Fruit fly (Drosophila melanogaster) whole organism, embryonic: Measurements from ENCODE around the gene CG6225.

ENCODE experiments used
- Abd-B ChIP-seq: fragments of 200-800 bp; sonication (Bioruptor generic); optimal IDR thresholded peaks from 2 replicates; lab custom pipeline; 2018; ENCODE audit warnings: missing biosample characterization, mild to moderate bottlenecking, missing genetic modification characterization, moderate library complexity
- Bgb ChIP-seq: fragments of 200-800 bp; sonication (Bioruptor generic); IDR thresholded peaks from 2 replicates; pipeline ENCODE4 v1.3.6; 2022; ENCODE audit warnings: missing biosample characterization, missing genetic modification characterization; ENCODE audit not compliant: partially characterized antibody
- CG11093 ChIP-seq: fragments of 200-800 bp; sonication (Bioruptor generic); IDR thresholded peaks from 3 replicates; pipeline ENCODE4 v1.3.6; 2022; ENCODE audit warnings: missing biosample characterization, missing genetic modification characterization
- CG11504 ChIP-seq: fragments of 200-800 bp; sonication (Bioruptor generic); optimal IDR thresholded peaks from 3 replicates; lab custom pipeline; 2019; ENCODE audit warnings: missing biosample characterization, mild to moderate bottlenecking, missing genetic modification characterization, moderate library complexity
- CG14710 ChIP-seq: fragments of 200-800 bp; sonication (Bioruptor generic); optimal IDR thresholded peaks from 3 replicates; lab custom pipeline; 2019; ENCODE audit warnings: missing biosample characterization, mild to moderate bottlenecking, missing genetic modification characterization, moderate library complexity
- CG16779 ChIP-seq: fragments of 200-800 bp; sonication (Bioruptor generic); IDR thresholded peaks from 2 replicates; pipeline ENCODE4 v1.3.6; 2022; ENCODE audit warnings: missing biosample characterization, missing genetic modification characterization
- CG16813 ChIP-seq: fragments of 200-800 bp; sonication (Bioruptor generic); IDR thresholded peaks from 3 replicates; pipeline ENCODE4 v1.3.6; 2022; ENCODE audit warnings: missing biosample characterization, missing genetic modification characterization; ENCODE audit not compliant: partially characterized antibody
- CG17359 ChIP-seq: fragments of 200-800 bp; sonication (Bioruptor generic); optimal IDR thresholded peaks from 3 replicates; lab custom pipeline; 2018; ENCODE audit warnings: missing biosample characterization, mild to moderate bottlenecking, missing genetic modification characterization, moderate library complexity
- CG17802 ChIP-seq: fragments of 200-800 bp; sonication (Bioruptor generic); optimal IDR thresholded peaks from 2 replicates; lab custom pipeline; 2018; ENCODE audit warnings: missing biosample characterization, mild to moderate bottlenecking, missing genetic modification characterization, moderate library complexity
- CG2116 ChIP-seq: fragments of 200-800 bp; sonication (Bioruptor generic); optimal IDR thresholded peaks from 3 replicates; lab custom pipeline; 2018; ENCODE audit warnings: missing biosample characterization, mild to moderate bottlenecking, missing genetic modification characterization
- CG2712 ChIP-seq: fragments of 200-800 bp; optimal IDR thresholded peaks from 3 replicates; lab custom pipeline; 2019; ENCODE audit warnings: missing biosample characterization, mild to moderate bottlenecking, missing genetic modification characterization, moderate library complexity
- CG3065 ChIP-seq: fragments of 200-800 bp; sonication (Bioruptor generic); optimal IDR thresholded peaks from 2 replicates; lab custom pipeline; 2016; ENCODE audit warnings: missing biosample characterization, missing genetic modification characterization
- CG32532 ChIP-seq: fragments of 200-800 bp; sonication (Bioruptor generic); IDR thresholded peaks from 2 replicates; pipeline ENCODE4 v1.3.6; 2022; ENCODE audit warnings: missing biosample characterization, missing genetic modification characterization
- CG3407 ChIP-seq: fragments of 200-800 bp; sonication (Bioruptor generic); optimal IDR thresholded peaks from 2 replicates; lab custom pipeline; 2018; ENCODE audit warnings: missing biosample characterization, mild to moderate bottlenecking, missing genetic modification characterization
- CG3847 ChIP-seq: fragments of 200-800 bp; sonication (Bioruptor generic); IDR thresholded peaks from 2 replicates; pipeline ENCODE4 v1.3.6; 2022; ENCODE audit warnings: missing biosample characterization, missing genetic modification characterization
- CG42726 ChIP-seq: fragments of 200-800 bp; sonication (Bioruptor generic); IDR thresholded peaks from 2 replicates; pipeline ENCODE4 v1.3.6; 2022; ENCODE audit warnings: missing biosample characterization, missing genetic modification characterization; ENCODE audit not compliant: partially characterized antibody
- CG6254 ChIP-seq: fragments of 200-800 bp; sonication (Bioruptor generic); optimal IDR thresholded peaks from 3 replicates; lab custom pipeline; 2017; ENCODE audit warnings: mild to moderate bottlenecking, missing biosample characterization, missing genetic modification reagents, missing genetic modification characterization
- CG9437 ChIP-seq: fragments of 200-800 bp; sonication (Bioruptor generic); optimal IDR thresholded peaks from 2 replicates; lab custom pipeline; 2018; ENCODE audit warnings: missing biosample characterization, mild to moderate bottlenecking, missing genetic modification characterization
- CG9609 ChIP-seq: fragments of 200-800 bp; sonication (Bioruptor generic); optimal IDR thresholded peaks from 3 replicates; lab custom pipeline; 2016; ENCODE audit warnings: missing biosample characterization, missing genetic modification characterization
- Dek ChIP-seq: fragments of 200-800 bp; sonication (Bioruptor generic); optimal IDR thresholded peaks from 3 replicates; lab custom pipeline; 2019; ENCODE audit warnings: missing biosample characterization, mild to moderate bottlenecking, missing genetic modification characterization, moderate library complexity
- Dp ChIP-seq: fragments of 200-800 bp; sonication (Bioruptor generic); optimal IDR thresholded peaks from 2 replicates; lab custom pipeline; 2018; ENCODE audit warnings: missing biosample characterization, mild to moderate bottlenecking, missing genetic modification characterization, moderate library complexity
- HmgD ChIP-seq: fragments of 200-800 bp; sonication (Bioruptor generic); optimal IDR thresholded peaks from 3 replicates; lab custom pipeline; 2016; ENCODE audit warnings: missing biosample characterization, missing genetic modification characterization
- Hmr ChIP-seq: fragments of 200-800 bp; sonication (Bioruptor generic); optimal IDR thresholded peaks from 3 replicates; lab custom pipeline; 2017; ENCODE audit warnings: mild to moderate bottlenecking, missing biosample characterization, missing genetic modification reagents, missing genetic modification characterization
- Lhr ChIP-seq: fragments of 200-800 bp; sonication (Bioruptor generic); optimal IDR thresholded peaks from 3 replicates; lab custom pipeline; 2017; ENCODE audit warnings: mild to moderate bottlenecking, missing biosample characterization, missing genetic modification reagents, missing genetic modification characterization
- MESR4 ChIP-seq: fragments of 200-800 bp; sonication (Bioruptor generic); optimal IDR thresholded peaks from 2 replicates; lab custom pipeline; 2018; ENCODE audit warnings: missing biosample characterization, mild to moderate bottlenecking, missing genetic modification characterization, moderate library complexity
- Med ChIP-seq: fragments of 200-800 bp; sonication (Bioruptor generic); peaks from one replicate; lab custom pipeline; 2016; ENCODE audit warnings: missing biosample characterization, missing genetic modification characterization, mild to moderate bottlenecking, inconsistent platforms, moderate library complexity
- Opbp ChIP-seq: fragments of 200-800 bp; sonication (Bioruptor generic); IDR thresholded peaks from 3 replicates; pipeline ENCODE4 v1.3.6; 2022; ENCODE audit warnings: missing biosample characterization, missing genetic modification characterization; ENCODE audit not compliant: partially characterized antibody
- PHDP ChIP-seq: fragments of 200-800 bp; sonication (Bioruptor generic); optimal IDR thresholded peaks from 3 replicates; lab custom pipeline; 2018; ENCODE audit warnings: missing biosample characterization, mild to moderate bottlenecking, missing genetic modification characterization, moderate library complexity
- Pdp1 ChIP-seq, 2 experiments: fragments of 200-800 bp; sonication (Bioruptor generic); optimal IDR thresholded peaks; 3 replicates each; lab custom pipeline; 2016; ENCODE audit warnings: missing biosample characterization in 2 of 2, missing genetic modification characterization in 2 of 2, mild to moderate bottlenecking in 1 of 2, moderate library complexity in 1 of 2
- TFAM ChIP-seq: fragments of 200-800 bp; sonication (Bioruptor generic); optimal IDR thresholded peaks from 2 replicates; lab custom pipeline; 2017; ENCODE audit warnings: missing biosample characterization, missing genetic modification characterization, inconsistent platforms
- amos ChIP-seq: fragments of 200-800 bp; sonication (Bioruptor generic); IDR thresholded peaks from 2 replicates; pipeline ENCODE4 v1.3.6; 2022; ENCODE audit warnings: missing biosample characterization, missing genetic modification characterization; ENCODE audit not compliant: partially characterized antibody
- ato ChIP-seq: fragments of 200-800 bp; sonication (Bioruptor generic); IDR thresholded peaks from 2 replicates; pipeline ENCODE4 v1.3.6; 2022; ENCODE audit warnings: missing biosample characterization, missing genetic modification characterization; ENCODE audit not compliant: partially characterized antibody
- bbx ChIP-seq: fragments of 200-800 bp; sonication (Bioruptor generic); IDR thresholded peaks from 2 replicates; pipeline ENCODE4 v1.3.6; 2022; ENCODE audit warnings: missing biosample characterization, missing genetic modification characterization; ENCODE audit not compliant: partially characterized antibody
- cad ChIP-seq: fragments of >200 bp; optimal IDR thresholded peaks from 2 replicates; lab custom pipeline; 2017; ENCODE audit warnings: missing biosample characterization, missing genetic modification characterization
- caup ChIP-seq: fragments of 200-800 bp; sonication (Bioruptor generic); optimal IDR thresholded peaks from 3 replicates; lab custom pipeline; 2017; ENCODE audit warnings: missing biosample characterization, mild to moderate bottlenecking, missing genetic modification characterization, moderate library complexity; ENCODE audit not compliant: severe bottlenecking
- en ChIP-seq: fragments of 200-800 bp; sonication (Bioruptor generic); optimal IDR thresholded peaks from 2 replicates; lab custom pipeline; 2016; ENCODE audit warnings: missing biosample characterization, missing genetic modification characterization
- insv ChIP-seq, 2 experiments: fragments of 200-800 bp; sonication (Bioruptor generic); optimal IDR thresholded peaks; 3 replicates each; lab custom pipeline; 2016 to 2018; ENCODE audit warnings: missing biosample characterization in 2 of 2, missing genetic modification characterization in 2 of 2
- ken ChIP-seq: fragments of 200-800 bp; sonication (Bioruptor generic); IDR thresholded peaks from 3 replicates; pipeline ENCODE4 v1.3.6; 2022; ENCODE audit warnings: missing biosample characterization, missing genetic modification characterization
- knrl ChIP-seq: fragments of 200-800 bp; sonication (Bioruptor generic); IDR thresholded peaks from 3 replicates; pipeline ENCODE4 v1.3.6; 2022; ENCODE audit warnings: missing biosample characterization, missing genetic modification characterization; ENCODE audit not compliant: partially characterized antibody
- lov ChIP-seq, 2 experiments: fragments of 200-800 bp in 1 of 2; fragments of >200 bp in 1 of 2; sonication (Bioruptor generic) in 1 of 2; IDR thresholded peaks in 1 of 2; optimal IDR thresholded peaks in 1 of 2; 2 replicates in 1 of 2; 3 replicates in 1 of 2; pipeline versions ENCODE4 v1.3.6 to Lab custom; 2017 to 2022; ENCODE audit warnings: missing biosample characterization in 1 of 2, missing genetic modification characterization in 1 of 2
- org-1 ChIP-seq: fragments of 200-800 bp; sonication (Bioruptor generic); optimal IDR thresholded peaks from 2 replicates; lab custom pipeline; 2017; ENCODE audit warnings: missing biosample characterization, missing genetic modification characterization
- pita ChIP-seq: fragments of 200-800 bp; sonication (Bioruptor generic); optimal IDR thresholded peaks from 2 replicates; lab custom pipeline; 2017; ENCODE audit warnings: missing biosample characterization, mild to moderate bottlenecking, missing genetic modification characterization
- sd ChIP-seq: fragments of 200-800 bp; sonication (Bioruptor generic); optimal IDR thresholded peaks from 3 replicates; lab custom pipeline; 2018; ENCODE audit warnings: missing biosample characterization, mild to moderate bottlenecking, missing genetic modification characterization, moderate library complexity
- sr ChIP-seq: fragments of 200-800 bp; sonication (Bioruptor generic); IDR thresholded peaks from 3 replicates; pipeline ENCODE4 v1.3.6; 2022; ENCODE audit warnings: missing biosample characterization, missing genetic modification characterization
- stwl ChIP-seq: fragments of 200-800 bp; sonication (Bioruptor generic); optimal IDR thresholded peaks from 3 replicates; lab custom pipeline; 2018; ENCODE audit warnings: missing biosample characterization, mild to moderate bottlenecking, missing genetic modification characterization, moderate library complexity
- trem ChIP-seq: fragments of 200-800 bp; optimal IDR thresholded peaks from 3 replicates; lab custom pipeline; 2019; ENCODE audit warnings: missing biosample characterization, mild to moderate bottlenecking, missing genetic modification characterization, moderate library complexity
- vnd ChIP-seq: fragments of 200-800 bp; sonication (Bioruptor generic); IDR thresholded peaks from 3 replicates; pipeline ENCODE4 v1.3.6; 2022; ENCODE audit warnings: missing biosample characterization, missing genetic modification characterization; ENCODE audit not compliant: partially characterized antibody
- zen ChIP-seq: fragments of 200-800 bp; sonication (Bioruptor generic); optimal IDR thresholded peaks from 3 replicates; lab custom pipeline; 2018; ENCODE audit warnings: missing biosample characterization, mild to moderate bottlenecking, missing genetic modification characterization, moderate library complexity

Gene CG6225

DNA sequence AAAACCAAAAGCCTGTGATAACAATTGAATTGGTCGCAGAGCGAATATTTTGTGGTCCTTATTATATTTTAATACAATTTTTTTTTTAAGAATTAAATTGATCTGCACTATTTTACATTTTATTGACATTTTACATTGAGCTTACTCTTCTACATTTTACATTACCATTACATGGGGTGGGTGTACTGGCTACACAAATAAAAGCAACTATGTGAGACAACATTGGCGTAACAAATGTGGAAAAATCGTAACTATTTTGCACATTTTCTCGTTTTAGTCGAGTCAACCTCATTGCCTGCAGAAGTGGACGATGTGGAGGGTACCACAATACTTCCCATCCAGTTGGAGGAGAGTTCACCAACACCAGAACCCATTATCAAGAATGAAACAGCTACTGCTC is 3.8 kb upstream of the CG6225 start:
- peak; percentile 1 for TF ChIP-seq CG11504
- TF ChIP-seq bbx (GFP tag; lab: Robert Waterston, UW): 0 out of 2 replicates have a peak, but pooled peaks have one; percentile 10
- TF ChIP-seq CG2116: peak; percentile 11
- TF ChIP-seq MESR4 (GFP tag; lab: Kevin White, UChicago): no peak
- peak; percentile 22 for TF ChIP-seq CG17359
- TF ChIP-seq trem (tag; lab: Kevin White, UChicago): peak; percentile 30
- no peak for TF ChIP-seq TFAM (GFP tag; lab: Kevin White, UChicago)
- no peak for TF ChIP-seq lov (optimal IDR thresholded peaks at IDR 0.05; lab: Kevin White, UChicago)
- TF ChIP-seq lov (GFP tag; IDR thresholded peaks at IDR 0.05; lab: Robert Waterston, UW): no peak
- 0 out of 2 replicates have a peak, but pooled peaks have one; percentile 49 for TF ChIP-seq CG42726 (GFP tag; lab: Robert Waterston, UW)
- peak; percentile 61 for TF ChIP-seq CG14710
- TF ChIP-seq Opbp (GFP tag; lab: Robert Waterston, UW): peak; percentile 49; the same call in 2 of the 3 replicates
- TF ChIP-seq pita (GFP tag; lab: Kevin White, UChicago): peak; percentile 71
- peak; percentile 73 for TF ChIP-seq Bgb
- peak; percentile 50; the same call in 2 of the 3 replicates for TF ChIP-seq vnd (GFP tag; lab: Robert Waterston, UW)
- peak; percentile 71 for TF ChIP-seq amos (GFP tag; lab: Robert Waterston, UW)
- peak; percentile 12 for TF ChIP-seq Abd-B
- peak; percentile 2 for TF ChIP-seq zen (tag; lab: Kevin White, UChicago)
- TF ChIP-seq sd (tag; lab: Kevin White, UChicago): peak; percentile 13
- TF ChIP-seq CG3847 (GFP tag; lab: Robert Waterston, UW): 0 out of 2 replicates have a peak, but pooled peaks have one; percentile 19
- peak; percentile 66 for TF ChIP-seq CG16813
- no peak for TF ChIP-seq CG3407
- peak; percentile 1 for TF ChIP-seq Dek
- no peak for TF ChIP-seq CG17802 (tag; lab: Kevin White, UChicago)
- no peak for TF ChIP-seq Med (GFP tag; lab: Kevin White, UChicago)
- no peak for TF ChIP-seq org-1 (GFP tag; lab: Kevin White, UChicago)
- TF ChIP-seq Lhr (GFP tag; lab: Kevin White, UChicago): peak; percentile 8
- TF ChIP-seq CG16779: no peak
- TF ChIP-seq Pdp1 (GFP tag; optimal IDR thresholded peaks at IDR 0.05; lab: Kevin White, UChicago): peak in 1 of 2 experiments; percentile 13
- no peak for TF ChIP-seq CG11093 (GFP tag; lab: Robert Waterston, UW)
- TF ChIP-seq knrl: peak; percentile 62
- peak; percentile 24 for TF ChIP-seq HmgD (GFP tag; lab: Kevin White, UChicago)
- no peak for TF ChIP-seq CG3065
- no peak for TF ChIP-seq PHDP (tag; lab: Kevin White, UChicago)
- TF ChIP-seq cad (GFP tag; lab: Kevin White, UChicago): no peak
- no peak for TF ChIP-seq caup (GFP tag; lab: Kevin White, UChicago)
- no peak for TF ChIP-seq ato (GFP tag; lab: Robert Waterston, UW)
- TF ChIP-seq CG2712 (tag; lab: Kevin White, UChicago): peak; percentile 18
- peak; percentile 93 for TF ChIP-seq CG9437 (GFP tag; lab: Kevin White, UChicago)
- peak; percentile 31 for TF ChIP-seq stwl
- no peak for TF ChIP-seq CG6254 (GFP tag; lab: Kevin White, UChicago)
- no peak for TF ChIP-seq CG32532 (GFP tag; lab: Robert Waterston, UW)
- TF ChIP-seq ken (GFP tag; lab: Robert Waterston, UW): no peak
- peak in 1 of 2 experiments; percentile 61 for TF ChIP-seq insv (GFP tag; optimal IDR thresholded peaks at IDR 0.05; lab: Kevin White, UChicago)
- TF ChIP-seq sr (GFP tag; lab: Robert Waterston, UW): no peak
- peak; percentile 18 for TF ChIP-seq Hmr (GFP tag; lab: Kevin White, UChicago)
- TF ChIP-seq Dp: no peak
- TF ChIP-seq en (GFP tag; lab: Kevin White, UChicago): no peak
- TF ChIP-seq CG9609 (GFP tag; lab: Kevin White, UChicago): no peak
